Fruit fly (Drosophila melanogaster): ENCODE data around the gene mrt.

Gene mrt

dm6 chr3R:27288202-27289135 lies 6.0 kb upstream of the mrt start, which contains the start of the genes bigmax and Hmu (continued):
- peak; percentile 91 for TF ChIP-seq CG12659 (GFP tag; optimal IDR thresholded peaks at IDR 0.05)
- TF ChIP-seq CG15269 (tag; optimal IDR thresholded peaks at IDR 0.05): peak; percentile 79
- no peak for TF ChIP-seq fd102C (GFP tag; optimal IDR thresholded peaks at IDR 0.05)
- TF ChIP-seq Mad (GFP tag; optimal IDR thresholded peaks at IDR 0.05): peak; percentile 85
- peak; percentile 77 for TF ChIP-seq az2 (GFP tag; optimal IDR thresholded peaks at IDR 0.05)
- TF ChIP-seq gsb-n (tag; optimal IDR thresholded peaks at IDR 0.05): peak; percentile 62
- peak; percentile 15; the same call in 1 of the 2 replicates for TF ChIP-seq dimm (GFP tag; IDR thresholded peaks at IDR 0.05)
- peak; percentile 80 for TF ChIP-seq HLH3B (GFP tag; IDR thresholded peaks at IDR 0.05)
- TF ChIP-seq CG1792 (GFP tag; optimal IDR thresholded peaks at IDR 0.05): peak; percentile 88
- TF ChIP-seq onecut (GFP tag; IDR thresholded peaks at IDR 0.05): peak; percentile 59
- peak; percentile 82 for TF ChIP-seq unpg (GFP tag; optimal IDR thresholded peaks at IDR 0.05)
- peak; percentile 91 for TF ChIP-seq CG1603 (tag; optimal IDR thresholded peaks at IDR 0.05)
- peak; percentile 63 for TF ChIP-seq pb (GFP tag; optimal IDR thresholded peaks at IDR 0.05)
- peak; percentile 49; the same call in 1 of the 2 replicates for TF ChIP-seq dati (GFP tag; IDR thresholded peaks at IDR 0.05)
- no peak for TF ChIP-seq org-1 (GFP tag; optimal IDR thresholded peaks at IDR 0.05)
- TF ChIP-seq CG2116 (GFP tag; optimal IDR thresholded peaks at IDR 0.05): peak; percentile 78
- TF ChIP-seq tna (GFP tag; IDR thresholded peaks at IDR 0.05; ENCODE audit: partially characterized antibody): peak; percentile 71
- TF ChIP-seq CG10462 (GFP tag; optimal IDR thresholded peaks at IDR 0.05): peak; percentile 75
- peak; percentile 79 for TF ChIP-seq CG9215 (GFP tag; IDR thresholded peaks at IDR 0.05)
- no peak for TF ChIP-seq sima (GFP tag; optimal IDR thresholded peaks at IDR 0.05)
- TF ChIP-seq lbe (GFP tag; optimal IDR thresholded peaks at IDR 0.05): peak; percentile 55
- peak; percentile 98 for TF ChIP-seq CG9437 (GFP tag; optimal IDR thresholded peaks at IDR 0.05)
- peak; percentile 64; the same call in 1 of the 3 replicates for TF ChIP-seq CG6175 (GFP tag; IDR thresholded peaks at IDR 0.05)
- no peak for TF ChIP-seq Sox100B (GFP tag; optimal IDR thresholded peaks at IDR 0.05)
- TF ChIP-seq eve (GFP tag; optimal IDR thresholded peaks at IDR 0.05): no peak
- TF ChIP-seq rib (GFP tag; IDR thresholded peaks at IDR 0.05): peak; percentile 54; the same call in 1 of the 2 replicates
- TF ChIP-seq ind (GFP tag; optimal IDR thresholded peaks at IDR 0.05): peak; percentile 89
- TF ChIP-seq chm (GFP tag; IDR thresholded peaks at IDR 0.05): peak; percentile 81
- TF ChIP-seq lab (GFP tag; optimal IDR thresholded peaks at IDR 0.05): peak; percentile 89
- peak; percentile 95 for TF ChIP-seq Doc3 (GFP tag; IDR thresholded peaks at IDR 0.05; ENCODE audit: partially characterized antibody)
- peak; percentile 95 for TF ChIP-seq CG16813 (GFP tag; IDR thresholded peaks at IDR 0.05; ENCODE audit: partially characterized antibody)
- TF ChIP-seq YL-1 (GFP tag; optimal IDR thresholded peaks at IDR 0.05): peak; percentile 94
- TF ChIP-seq BtbVII (GFP tag; optimal IDR thresholded peaks at IDR 0.05): peak; percentile 27
- peak; percentile 73 for TF ChIP-seq slp2 (GFP tag; optimal IDR thresholded peaks at IDR 0.05)
- no peak for TF ChIP-seq Kr (GFP tag; optimal IDR thresholded peaks at IDR 0.05)
- peak; percentile 67 for TF ChIP-seq CG31441 (GFP tag; IDR thresholded peaks at IDR 0.05)
- TF ChIP-seq tin (GFP tag; optimal IDR thresholded peaks at IDR 0.05): peak; percentile 80
- TF ChIP-seq z (GFP tag; IDR thresholded peaks at IDR 0.05): no peak
- TF ChIP-seq pita (GFP tag; optimal IDR thresholded peaks at IDR 0.05): no peak
- TF ChIP-seq ems (GFP tag; optimal IDR thresholded peaks at IDR 0.05): peak; percentile 84
- peak; percentile 67; the same call in 1 of the 3 replicates for TF ChIP-seq CG11093 (GFP tag; IDR thresholded peaks at IDR 0.05)
- TF ChIP-seq zen (tag; optimal IDR thresholded peaks at IDR 0.05): peak; percentile 66
- no peak for TF ChIP-seq hkb (optimal IDR thresholded peaks at IDR 0.05)
- TF ChIP-seq hkb (GFP tag; IDR thresholded peaks at IDR 0.05): peak; percentile 83
- peak; percentile 96 for TF ChIP-seq Scr (GFP tag; IDR thresholded peaks at IDR 0.05; ENCODE audit: partially characterized antibody)
- TF ChIP-seq MBD-R2 (GFP tag; IDR thresholded peaks at IDR 0.05): peak; percentile 88; the same call in 1 of the 2 replicates
- TF ChIP-seq pum (GFP tag; optimal IDR thresholded peaks at IDR 0.05): peak; percentile 85
- peak; percentile 83 for TF ChIP-seq HLH4C (GFP tag; IDR thresholded peaks at IDR 0.05; ENCODE audit: partially characterized antibody)
- TF ChIP-seq Atf-2 (GFP tag; optimal IDR thresholded peaks at IDR 0.05): peak; percentile 85
